Worm (Caenorhabditis elegans) whole organism, young adult: ENCODE data around the gene swt-4.

Source experiments
- B0261.1 ChIP-seq: sonication (generic microtip); optimal IDR thresholded peaks from 2 replicates; lab custom pipeline; 2016; ENCODE audit warnings: mild to moderate bottlenecking, missing genetic modification characterization, moderate library complexity, missing compliant biosample characterization
- C06A6.2 ChIP-seq: fragments of 200-800 bp; sonication (Bioruptor generic); conservative IDR thresholded peaks from 2 replicates; pipeline ENCODE4 v1.3.6; 2022; ENCODE audit warnings: missing genetic modification characterization, missing compliant biosample characterization
- D2030.7 ChIP-seq: fragments of 200-800 bp; sonication (Bioruptor generic); IDR thresholded peaks from 2 replicates; pipeline ENCODE4 v1.3.6; 2022; ENCODE audit warnings: missing genetic modification reagents, missing genetic modification characterization, missing compliant biosample characterization
- F10E7.11 ChIP-seq: sonication (generic microtip); optimal IDR thresholded peaks from 2 replicates; lab custom pipeline; 2017; ENCODE audit warnings: mild to moderate bottlenecking, missing genetic modification characterization, moderate library complexity, missing compliant biosample characterization
- F22D6.2 ChIP-seq: sonication (generic microtip); optimal IDR thresholded peaks from 2 replicates; lab custom pipeline; 2016; ENCODE audit warnings: mild to moderate bottlenecking, missing genetic modification characterization, missing compliant biosample characterization
- F37B4.10 ChIP-seq: fragments of 200-800 bp; sonication (Bioruptor generic); IDR thresholded peaks from 2 replicates; pipeline ENCODE4 v1.3.6; 2022; ENCODE audit warnings: missing genetic modification characterization, missing compliant biosample characterization
- F55B11.4 ChIP-seq: sonication (generic microtip); optimal IDR thresholded peaks from 2 replicates; lab custom pipeline; 2016; ENCODE audit warnings: missing compliant biosample characterization, missing genetic modification characterization, borderline replicate concordance; ENCODE audit not compliant: insufficient read depth
- F57A8.1 ChIP-seq: fragments of 200-800 bp; sonication (Bioruptor generic); optimal IDR thresholded peaks from 2 replicates; lab custom pipeline; 2018; ENCODE audit warnings: mild to moderate bottlenecking, missing genetic modification characterization, moderate library complexity, missing compliant biosample characterization
- K11D2.4 ChIP-seq: fragments of 200-800 bp; sonication (Bioruptor generic); IDR thresholded peaks from 2 replicates; pipeline ENCODE4 v1.3.6; 2022; ENCODE audit warnings: missing genetic modification reagents, missing genetic modification characterization, missing compliant biosample characterization
- T26A5.8 ChIP-seq: sonication (generic microtip); optimal IDR thresholded peaks from 2 replicates; lab custom pipeline; 2016; ENCODE audit warnings: missing genetic modification characterization, missing compliant biosample characterization
- akir-1 ChIP-seq: fragments of 200-800 bp; sonication (Bioruptor generic); optimal IDR thresholded peaks from 2 replicates; lab custom pipeline; 2018; ENCODE audit warnings: mild to moderate bottlenecking, missing genetic modification characterization, moderate library complexity, missing compliant biosample characterization
- ama-1 ChIP-seq, 3 experiments: fragments of 150-350 bp in 1 of 3; sonication (generic microtip) in 2 of 3; optimal IDR thresholded peaks; 2 replicates each; lab custom pipeline; 2014 to 2018; ENCODE audit warnings: missing biosample characterization in 2 of 3, missing genetic modification characterization in 2 of 3, missing genetic modification reagents in 2 of 3
- attf-6 ChIP-seq: fragments of 200-800 bp; sonication (Bioruptor generic); IDR thresholded peaks from 2 replicates; pipeline ENCODE4 v1.3.6; 2022; ENCODE audit warnings: missing genetic modification reagents, missing genetic modification characterization, missing compliant biosample characterization
- bed-2 ChIP-seq: fragments of 200-800 bp; sonication (Bioruptor generic); IDR thresholded peaks from 2 replicates; pipeline ENCODE4 v1.3.6; 2022; ENCODE audit warnings: missing genetic modification reagents, missing genetic modification characterization, missing compliant biosample characterization
- cebp-2 ChIP-seq: fragments of 200-800 bp; sonication (Bioruptor generic); IDR thresholded peaks from 2 replicates; pipeline ENCODE4 v1.3.6; 2022; ENCODE audit warnings: missing genetic modification characterization, missing compliant biosample characterization
- dpff-1 ChIP-seq: sonication (generic microtip); optimal IDR thresholded peaks from 2 replicates; lab custom pipeline; 2017; ENCODE audit warnings: mild to moderate bottlenecking, missing genetic modification characterization, missing compliant biosample characterization
- fkh-3 ChIP-seq: sonication (generic microtip); optimal IDR thresholded peaks from 2 replicates; lab custom pipeline; 2016; ENCODE audit warnings: mild to moderate bottlenecking, missing genetic modification characterization, missing compliant biosample characterization
- him-1 ChIP-seq: sonication (generic microtip); optimal IDR thresholded peaks from 2 replicates; lab custom pipeline; 2016; ENCODE audit warnings: missing genotype, missing genetic modification reagents, missing genetic modification characterization, missing compliant biosample characterization
- hsf-1 ChIP-seq: fragments of 200-800 bp; sonication (Bioruptor generic); IDR thresholded peaks from 2 replicates; pipeline ENCODE4 v1.3.6; 2022; ENCODE audit warnings: missing genetic modification reagents, missing genetic modification characterization, missing compliant biosample characterization
- lin-26 ChIP-seq: fragments of 200-800 bp; sonication (Bioruptor generic); IDR thresholded peaks from 2 replicates; pipeline ENCODE4 v1.3.6; 2022; ENCODE audit warnings: missing genetic modification reagents, missing genetic modification characterization, missing compliant biosample characterization
- lin-54 ChIP-seq: fragments of 200-800 bp; sonication (Bioruptor generic); optimal IDR thresholded peaks from 2 replicates; lab custom pipeline; 2018; ENCODE audit warnings: mild to moderate bottlenecking, missing genetic modification characterization, missing compliant biosample characterization
- lsy-27 ChIP-seq: sonication (generic microtip); optimal IDR thresholded peaks from 2 replicates; lab custom pipeline; 2017; ENCODE audit warnings: missing genetic modification characterization, mild to moderate bottlenecking, missing compliant biosample characterization, antibody characterized with exemption, missing genotype, borderline replicate concordance; ENCODE audit not compliant: insufficient read depth
- madf-10 ChIP-seq: sonication (generic microtip); optimal IDR thresholded peaks from 2 replicates; lab custom pipeline; 2016; ENCODE audit warnings: mild to moderate bottlenecking, missing genetic modification characterization, missing compliant biosample characterization
- mcd-1 ChIP-seq: fragments of 200-800 bp; sonication (Bioruptor generic); IDR thresholded peaks from 2 replicates; pipeline ENCODE4 v1.3.6; 2022; ENCODE audit warnings: missing genetic modification reagents, missing genetic modification characterization, missing compliant biosample characterization
- mel-28 ChIP-seq: sonication (generic microtip); optimal IDR thresholded peaks from 2 replicates; lab custom pipeline; 2016; ENCODE audit warnings: borderline replicate concordance, mild to moderate bottlenecking, missing genetic modification characterization, missing compliant biosample characterization
- mes-4 ChIP-seq: sonication (generic microtip); optimal IDR thresholded peaks from 2 replicates; lab custom pipeline; 2016; ENCODE audit warnings: missing genotype, missing genetic modification characterization, missing compliant biosample characterization
- nhr-80 ChIP-seq: sonication (generic microtip); optimal IDR thresholded peaks from 2 replicates; lab custom pipeline; 2016; ENCODE audit warnings: missing genetic modification characterization, missing compliant biosample characterization
- nhr-90 ChIP-seq: sonication (generic microtip); optimal IDR thresholded peaks from 2 replicates; lab custom pipeline; 2016; ENCODE audit warnings: missing genotype, mild to moderate bottlenecking, missing genetic modification characterization, missing compliant biosample characterization
- sea-2 ChIP-seq: fragments of 200-800 bp; sonication (Bioruptor generic); IDR thresholded peaks from 2 replicates; pipeline ENCODE4 v1.3.6; 2022; ENCODE audit warnings: missing genetic modification characterization, missing compliant biosample characterization
- snpc-1.1 ChIP-seq: sonication (generic microtip); optimal IDR thresholded peaks from 2 replicates; lab custom pipeline; 2017; ENCODE audit warnings: missing genetic modification characterization, mild to moderate bottlenecking, missing compliant biosample characterization, antibody characterized with exemption, moderate library complexity, missing genotype, missing genetic modification reagents; ENCODE audit not compliant: insufficient read depth
- snpc-1.3 ChIP-seq: sonication (generic microtip); optimal IDR thresholded peaks from 2 replicates; lab custom pipeline; 2017; ENCODE audit warnings: missing genetic modification characterization, mild to moderate bottlenecking, missing compliant biosample characterization, antibody characterized with exemption, moderate library complexity, missing genotype, missing genetic modification reagents; ENCODE audit not compliant: insufficient read depth
- tbp1 ChIP-seq: fragments of 200-800 bp; sonication (Bioruptor generic); optimal IDR thresholded peaks from 2 replicates; lab custom pipeline; 2018; ENCODE audit warnings: mild to moderate bottlenecking, missing genetic modification characterization, missing compliant biosample characterization
- unc-130 ChIP-seq: sonication (generic microtip); optimal IDR thresholded peaks from 2 replicates; lab custom pipeline; 2016; ENCODE audit warnings: missing genetic modification reagents, missing genetic modification characterization, missing compliant biosample characterization
- ztf-22 ChIP-seq: fragments of 200-800 bp; sonication (Bioruptor generic); optimal IDR thresholded peaks from 2 replicates; lab custom pipeline; 2018; ENCODE audit warnings: mild to moderate bottlenecking, missing genetic modification characterization, moderate library complexity, missing compliant biosample characterization
- ztf-25 ChIP-seq: fragments of 200-800 bp; sonication (Bioruptor generic); IDR thresholded peaks from 2 replicates; pipeline ENCODE4 v1.3.6; 2022; ENCODE audit warnings: missing genetic modification reagents, missing genetic modification characterization, missing compliant biosample characterization
- ztf-28 ChIP-seq: fragments of 200-800 bp; sonication (Bioruptor generic); IDR thresholded peaks from 2 replicates; pipeline ENCODE4 v1.3.6; 2022; ENCODE audit warnings: missing genetic modification reagents, missing genetic modification characterization, missing compliant biosample characterization
- ztf-6 ChIP-seq: fragments of 200-800 bp; sonication (Bioruptor generic); IDR thresholded peaks from 2 replicates; pipeline ENCODE4 v1.3.6; 2022; ENCODE audit warnings: missing genetic modification reagents, missing genetic modification characterization, missing compliant biosample characterization

The swt-4 gene

ce11 chrIII:10608161-10608560, 20.8 kb downstream of the swt-4 start:
- TF ChIP-seq sea-2, result no peak
- TF ChIP-seq cebp-2, result no peak
- TF ChIP-seq him-1 (tag; lab: Kevin White, UChicago), result no peak
- no peak for TF ChIP-seq F37B4.10
- no peak for TF ChIP-seq ztf-22
- TF ChIP-seq lin-26 (GFP tag; lab: Robert Waterston, UW), result no peak
- TF ChIP-seq snpc-1.1 (tag; lab: Kevin White, UChicago), result no peak
- no peak for TF ChIP-seq F22D6.2 (tag; lab: Kevin White, UChicago)
- no peak for TF ChIP-seq lin-54
- no peak for TF ChIP-seq fkh-3 (tag; lab: Kevin White, UChicago)
- no peak for TF ChIP-seq hsf-1 (GFP tag; lab: Robert Waterston, UW)
- no peak for TF ChIP-seq ztf-6

- TF ChIP-seq mes-4, result no peak
- TF ChIP-seq F57A8.1 (GFP tag; lab: Kevin White, UChicago), result no peak
- TF ChIP-seq lsy-27 (tag; lab: Kevin White, UChicago), result no peak
- TF ChIP-seq nhr-80 (tag; lab: Kevin White, UChicago), result no peak
- no peak for TF ChIP-seq snpc-1.3 (tag; lab: Kevin White, UChicago)
- TF ChIP-seq D2030.7, result no peak
- no peak for TF ChIP-seq ama-1 (optimal IDR thresholded peaks at IDR 0.05; lab: Kevin White, UChicago)
- no peak for TF ChIP-seq ama-1 (GFP tag; optimal IDR thresholded peaks at IDR 0.05; lab: Kevin White, UChicago)
- no peak for TF ChIP-seq him-1 (tag; lab: Kevin White, UChicago)
- no peak for TF ChIP-seq madf-10 (tag; lab: Kevin White, UChicago)
- TF ChIP-seq B0261.1 (tag; lab: Kevin White, UChicago), result no peak
- no peak for TF ChIP-seq F10E7.11 (tag; lab: Kevin White, UChicago)
- TF ChIP-seq akir-1 (GFP tag; lab: Kevin White, UChicago), result no peak
Measured at ce11 chrIII:10605049-10605448, 23.9 kb downstream of the swt-4 start, which contains the start of gene rabx-5. Gene rabx-5, plus strand, starts transcription at chrIII:10605349.

- TF ChIP-seq dpff-1 (tag; lab: Kevin White, UChicago) (no peak), mcd-1 (GFP tag; lab: Robert Waterston, UW) (no peak), nhr-90 (tag; lab: Kevin White, UChicago) (no peak), attf-6 (GFP tag; lab: Robert Waterston, UW) (no peak), bed-2 (no peak), K11D2.4 (GFP tag; lab: Robert Waterston, UW) (no peak), tbp1 (GFP tag; lab: Kevin White, UChicago) (no peak), ztf-25 (GFP tag; lab: Robert Waterston, UW) (no peak), unc-130 (GFP tag; lab: Kevin White, UChicago) (no peak), ztf-28 (GFP tag; lab: Robert Waterston, UW) (no peak), F55B11.4 (no peak), C06A6.2 (GFP tag; lab: Robert Waterston, UW) (no peak)
- TF ChIP-seq, all 124 proteins: peak for 0
Measured at ce11 chrIII:10604325-10604724, 24.6 kb downstream of the swt-4 start.

ce11 chrIII:10603248-10603647, 25.7 kb downstream of the swt-4 start, which contains the start of gene Y39A1A.2:
Gene Y39A1A.2, minus strand, starts transcription at chrIII:10603566.
- TF ChIP-seq T26A5.8 (tag; lab: Kevin White, UChicago) (no peak), mel-28 (tag; lab: Kevin White, UChicago) (no peak), nhr-80 (tag; lab: Kevin White, UChicago) (no peak)
